Fruit fly (Drosophila melanogaster) whole organism, prepupa: Measurements from ENCODE around the gene CG7573.

Source experiments
- Blimp-1 ChIP-seq: fragments of 200-800 bp; sonication (Bioruptor generic); optimal IDR thresholded peaks from 3 replicates; lab custom pipeline; 2017; ENCODE audit warnings: missing biosample characterization, missing genetic modification characterization, mild to moderate bottlenecking, moderate library complexity, missing genetic modification reagents
- CG10669 ChIP-seq: fragments of 200-800 bp; sonication (Bioruptor generic); optimal IDR thresholded peaks from 3 replicates; lab custom pipeline; 2018; ENCODE audit warnings: missing biosample characterization, mild to moderate bottlenecking, missing genetic modification characterization, moderate library complexity
- CG11902 ChIP-seq: fragments of 200-800 bp; sonication (Bioruptor generic); optimal IDR thresholded peaks from 3 replicates; lab custom pipeline; 2016; ENCODE audit warnings: missing biosample characterization, missing genetic modification characterization
- CG3032 ChIP-seq: fragments of 200-800 bp; optimal IDR thresholded peaks from 2 replicates; lab custom pipeline; 2019; ENCODE audit warnings: missing biosample characterization, mild to moderate bottlenecking, missing genetic modification characterization, moderate library complexity
- CG6854 ChIP-seq: fragments of 200-800 bp; sonication (Bioruptor generic); optimal IDR thresholded peaks from 2 replicates; lab custom pipeline; 2017; ENCODE audit warnings: missing biosample characterization, mild to moderate bottlenecking, missing genetic modification characterization
- CG8319 ChIP-seq: fragments of 200-800 bp; sonication (Bioruptor generic); optimal IDR thresholded peaks from 3 replicates; lab custom pipeline; 2016; ENCODE audit warnings: missing biosample characterization, missing genetic modification characterization
- CG8632 ChIP-seq: fragments of 200-800 bp; sonication (Bioruptor generic); optimal IDR thresholded peaks from 3 replicates; lab custom pipeline; 2016; ENCODE audit warnings: missing biosample characterization, missing genetic modification characterization
- OdsH ChIP-seq: fragments of 200-800 bp; sonication (Bioruptor generic); optimal IDR thresholded peaks from 3 replicates; lab custom pipeline; 2016; ENCODE audit warnings: missing biosample characterization, missing genetic modification characterization
- dsx ChIP-seq: fragments of 200-800 bp; optimal IDR thresholded peaks from 3 replicates; lab custom pipeline; 2019; ENCODE audit warnings: missing biosample characterization, mild to moderate bottlenecking, missing genetic modification characterization, moderate library complexity; ENCODE audit not compliant: poor library complexity, severe bottlenecking
- eg ChIP-seq: fragments of 200-800 bp; sonication (Bioruptor generic); IDR thresholded peaks from 3 replicates; pipeline ENCODE4 v1.3.6; 2022; ENCODE audit warnings: missing biosample characterization, missing genetic modification characterization
- fkh ChIP-seq: fragments of 200-800 bp; sonication (Bioruptor generic); optimal IDR thresholded peaks from 3 replicates; lab custom pipeline; 2017; ENCODE audit warnings: missing biosample characterization, mild to moderate bottlenecking, missing genetic modification characterization, moderate library complexity

DNA sequence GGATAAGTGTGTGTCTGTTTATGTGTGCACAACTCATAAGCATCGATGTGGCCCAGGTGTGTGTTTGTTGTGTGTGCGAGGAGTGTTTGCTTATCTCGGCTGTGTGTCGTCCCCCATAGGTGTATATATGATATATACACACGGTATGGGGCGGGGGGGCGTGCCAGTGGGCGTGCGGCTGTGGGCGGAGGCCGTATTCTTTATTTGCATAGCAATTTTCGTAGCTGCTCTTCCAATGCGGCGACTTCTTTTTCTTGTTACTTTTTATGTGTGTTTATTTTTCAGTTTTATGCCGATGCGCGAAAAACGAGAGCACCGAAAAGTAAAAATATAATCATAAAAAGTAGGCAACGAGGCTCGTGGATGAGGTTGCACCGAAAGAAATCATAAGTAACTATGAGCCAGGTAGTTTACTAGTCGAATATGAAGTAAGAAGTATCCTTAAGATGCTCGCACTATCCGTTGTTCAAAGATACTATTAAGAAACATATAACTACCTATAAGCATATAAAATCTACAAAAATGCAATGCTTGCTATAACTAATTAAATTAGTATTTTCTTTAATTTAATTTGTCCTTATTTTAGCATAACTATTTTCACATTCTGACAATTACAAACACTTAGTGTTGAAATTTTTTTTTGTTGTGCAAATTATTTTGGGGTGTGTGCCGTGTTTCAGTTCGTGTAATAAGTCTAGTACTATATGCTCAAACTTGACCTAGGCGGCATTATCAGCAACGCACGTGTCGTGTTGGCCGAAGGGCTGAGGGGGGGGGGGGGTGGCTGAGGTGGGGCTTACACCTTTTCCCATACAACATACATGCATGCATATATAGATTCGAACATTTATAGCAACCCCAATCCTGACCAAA is 32.9 kb upstream of the CG7573 start:
- TF ChIP-seq CG8632 (no peak), dsx (GFP tag; lab: Kevin White, UChicago) (no peak), Blimp-1 (no peak), CG6854 (GFP tag; lab: Kevin White, UChicago) (no peak), eg (GFP tag; lab: Robert Waterston, UW) (0 out of 3 replicates have a peak, but pooled peaks have one; percentile 12), CG8319 (GFP tag; lab: Kevin White, UChicago) (no peak), CG10669 (GFP tag; lab: Kevin White, UChicago) (no peak), CG3032 (tag; lab: Kevin White, UChicago) (no peak), OdsH (GFP tag; lab: Kevin White, UChicago) (peak; percentile 3), CG11902 (GFP tag; lab: Kevin White, UChicago) (no peak), fkh (peak; percentile 93)
